Worm (Caenorhabditis elegans): Measurements from ENCODE around the gene atg-3.

Gene atg-3

DNA sequence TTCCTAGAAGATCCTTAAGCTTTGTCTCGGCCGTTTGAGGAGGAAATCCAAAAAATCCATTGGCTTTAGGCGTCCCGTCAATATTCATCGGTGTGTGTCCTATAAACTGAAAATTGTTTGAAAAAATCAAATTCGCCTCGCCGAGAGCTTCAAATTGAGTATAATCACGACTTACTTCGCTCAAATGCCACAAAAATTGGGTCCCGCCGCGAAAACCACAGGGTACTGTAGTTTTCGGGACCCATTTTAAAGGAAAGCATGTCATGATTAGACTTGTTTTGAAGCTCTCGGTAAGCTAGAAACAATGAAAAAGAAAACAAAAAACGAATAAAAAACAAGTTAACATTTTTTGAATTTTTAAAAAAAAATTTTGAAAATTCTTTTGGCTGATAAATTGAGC, 20.0 kb upstream of the atg-3 start, which contains the start of gene egrh-2:
Gene egrh-2 (minus strand): TSS at position 101 of the 400 bp plus-strand sequence.
- TF ChIP-seq ceh-39 (tag; optimal IDR thresholded peaks at IDR 0.05) (no peak), nhr-28 (tag; optimal IDR thresholded peaks at IDR 0.05) (no peak), mab-5 (tag; optimal IDR thresholded peaks at IDR 0.05) (no peak)

DNA sequence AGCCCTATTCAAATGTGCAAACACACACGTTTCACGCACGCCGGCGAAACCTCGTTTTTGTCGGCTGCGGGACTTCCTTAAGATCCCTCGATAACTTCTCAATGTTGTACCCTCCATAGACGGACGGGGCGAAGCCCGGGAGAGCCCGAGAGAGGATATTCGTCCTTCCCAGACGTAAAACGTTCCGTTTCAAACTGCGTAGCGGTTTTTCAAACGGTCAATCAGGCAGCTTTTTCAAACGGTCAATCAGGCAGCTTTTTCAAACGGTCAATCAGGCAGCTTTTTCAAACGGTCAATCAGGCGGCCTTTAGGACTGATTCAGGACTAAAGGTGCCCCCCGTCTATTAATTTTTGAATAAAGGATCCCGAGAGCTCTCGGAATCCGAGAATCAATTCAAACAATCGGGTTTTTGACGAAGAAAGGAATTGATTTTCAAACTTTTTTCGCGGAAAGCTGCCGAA, 19.1 kb upstream of the atg-3 start:
- TF ChIP-seq unc-120 (tag; optimal IDR thresholded peaks at IDR 0.05; ENCODE audit: poor library complexity, severe bottlenecking) (no peak), mls-2 (tag; optimal IDR thresholded peaks at IDR 0.05) (no peak), pha-4 (tag; optimal IDR thresholded peaks at IDR 0.05) (no peak), mep-1 (tag; optimal IDR thresholded peaks at IDR 0.05) (no peak), tbx-8 (GFP tag; optimal IDR thresholded peaks at IDR 0.05) (no peak), flh-1 (GFP tag; optimal IDR thresholded peaks at IDR 0.05) (no peak), M03D4.4 (tag; optimal IDR thresholded peaks at IDR 0.05) (no peak), sptf-1 (tag; optimal IDR thresholded peaks at IDR 0.05) (no peak), ztf-11 (tag; optimal IDR thresholded peaks at IDR 0.05) (no peak), unc-62 (GFP tag; optimal IDR thresholded peaks at IDR 0.05) (no peak), hlh-1 (tag; optimal IDR thresholded peaks at IDR 0.05) (no peak), drap-1 (GFP tag; optimal IDR thresholded peaks at IDR 0.05) (no peak)

DNA sequence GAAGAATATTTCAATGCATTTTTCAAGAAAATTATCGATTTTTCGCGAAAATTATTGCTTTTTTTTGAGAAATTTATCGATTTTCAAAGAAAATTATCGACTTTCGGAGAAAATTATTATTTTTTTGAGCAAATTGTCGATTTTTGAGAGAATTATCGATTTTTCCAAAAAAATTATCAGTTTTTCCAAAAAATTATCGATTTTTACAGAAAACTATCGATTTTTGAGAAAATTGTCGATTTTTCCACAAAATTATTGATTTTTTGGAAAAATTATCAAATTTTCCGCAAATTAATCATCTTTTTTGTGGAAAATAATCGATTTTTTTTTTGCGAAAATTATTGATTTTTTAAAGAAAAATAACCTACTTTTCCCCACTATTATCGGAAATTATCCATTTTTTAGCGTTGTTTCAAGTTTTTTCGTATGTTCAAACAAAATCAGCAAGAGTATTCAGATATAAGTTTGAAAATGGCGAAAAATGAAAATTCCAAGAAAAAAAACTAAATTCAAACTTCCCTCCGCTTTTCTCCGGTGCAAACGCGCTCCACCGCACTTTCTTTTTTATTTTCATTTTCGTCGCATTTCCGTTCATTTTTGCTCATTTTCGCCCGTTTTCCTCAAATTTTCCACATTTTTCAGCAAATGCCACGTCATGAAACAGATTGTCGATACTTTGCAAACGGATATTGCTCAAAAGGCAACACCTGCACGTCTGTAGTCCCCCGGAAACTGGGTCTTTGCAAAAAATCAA, 18.5 kb upstream of the atg-3 start, which contains the start of gene lep-2:
Gene lep-2 (plus strand): TSS at position 637 of the 754 bp plus-strand sequence.
- TF ChIP-seq nhr-12 (tag; optimal IDR thresholded peaks at IDR 0.05) (no peak), unc-120 (tag; optimal IDR thresholded peaks at IDR 0.05; ENCODE audit: poor library complexity, severe bottlenecking) (no peak), zip-8 (tag; optimal IDR thresholded peaks at IDR 0.05) (no peak), cnd-1 (tag; optimal IDR thresholded peaks at IDR 0.05) (no peak)

DNA sequence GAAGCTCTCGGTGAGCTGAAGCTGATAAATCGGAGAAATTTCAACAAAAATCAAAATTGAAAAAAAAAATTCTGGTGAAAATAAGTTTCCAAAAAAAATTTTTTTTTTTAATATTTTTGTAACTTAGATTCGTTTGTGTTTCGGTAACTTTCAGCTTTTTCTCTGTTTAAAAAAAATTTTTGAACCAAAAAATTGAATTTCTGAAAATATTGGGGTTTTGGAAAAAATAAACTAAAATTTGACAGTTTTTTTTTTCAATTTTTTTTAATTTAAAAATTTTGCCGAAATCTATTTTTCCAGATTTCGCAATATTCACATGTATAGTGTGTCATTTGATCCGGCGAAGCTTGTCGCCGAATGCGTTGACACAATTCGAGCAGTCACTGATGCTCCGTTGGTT, 11.4 kb upstream of the atg-3 start, which contains the start of gene Y55F3AM.5:
Gene Y55F3AM.5 (plus strand): TSS at position 301 of the 400 bp plus-strand sequence.
- TF ChIP-seq ceh-43 (GFP tag; optimal IDR thresholded peaks at IDR 0.05), result no peak
- no peak for TF ChIP-seq lin-13 (tag; optimal IDR thresholded peaks at IDR 0.05)
- no peak for TF ChIP-seq nhr-2 (tag; optimal IDR thresholded peaks at IDR 0.05)
- TF ChIP-seq drap-1 (GFP tag; optimal IDR thresholded peaks at IDR 0.05), result no peak
- no peak for TF ChIP-seq bed-3 (GFP tag; optimal IDR thresholded peaks at IDR 0.05)
- no peak for TF ChIP-seq M03D4.4 (tag; optimal IDR thresholded peaks at IDR 0.05)
- no peak for TF ChIP-seq nhr-76 (tag; optimal IDR thresholded peaks at IDR 0.05)
- no peak for TF ChIP-seq lin-32 (GFP tag; optimal IDR thresholded peaks at IDR 0.05)
- no peak for TF ChIP-seq ces-1 (GFP tag; optimal IDR thresholded peaks at IDR 0.05)
- TF ChIP-seq ceh-83 (GFP tag; optimal IDR thresholded peaks at IDR 0.05), result no peak
- no peak for TF ChIP-seq tbx-8 (GFP tag; optimal IDR thresholded peaks at IDR 0.05)
- TF ChIP-seq hlh-1 (tag; optimal IDR thresholded peaks at IDR 0.05), result no peak
- no peak for TF ChIP-seq mab-5 (tag; optimal IDR thresholded peaks at IDR 0.05)
- TF ChIP-seq pha-4 (tag; optimal IDR thresholded peaks at IDR 0.05), result no peak
- no peak for TF ChIP-seq zip-8 (tag; optimal IDR thresholded peaks at IDR 0.05)
- no peak for TF ChIP-seq unc-120 (tag; optimal IDR thresholded peaks at IDR 0.05; ENCODE audit: poor library complexity, severe bottlenecking)
- TF ChIP-seq nhr-12 (tag; optimal IDR thresholded peaks at IDR 0.05), result no peak
- TF ChIP-seq elt-1 (tag; optimal IDR thresholded peaks at IDR 0.05; ENCODE audit: borderline replicate concordance, insufficient read depth), result no peak
- TF ChIP-seq blmp-1 (tag; optimal IDR thresholded peaks at IDR 0.05), result no peak
- no peak for TF ChIP-seq unc-39 (tag; optimal IDR thresholded peaks at IDR 0.05)

DNA sequence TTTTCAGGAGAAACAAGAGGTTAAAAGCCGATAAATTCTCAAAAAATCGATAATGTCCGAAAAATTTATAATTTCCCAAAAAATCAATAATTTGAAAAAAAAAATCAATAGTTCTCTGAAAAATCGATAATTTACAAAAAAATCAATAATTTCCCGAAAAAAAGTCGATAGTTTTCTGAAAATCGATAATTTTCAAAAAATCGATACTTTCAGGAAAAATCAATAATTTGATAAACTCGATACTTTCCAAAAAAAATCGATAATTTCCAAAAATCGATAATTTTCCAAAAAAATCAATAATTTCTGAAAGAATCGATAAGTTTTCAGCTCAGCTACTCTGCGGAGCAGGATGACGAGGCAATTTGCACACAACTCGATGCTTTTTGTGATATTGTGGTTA, 10.6 kb upstream of the atg-3 start:
- TF ChIP-seq lin-32 (GFP tag; optimal IDR thresholded peaks at IDR 0.05) (no peak), ceh-39 (tag; optimal IDR thresholded peaks at IDR 0.05) (peak; percentile 13), bed-3 (GFP tag; optimal IDR thresholded peaks at IDR 0.05) (no peak)

DNA sequence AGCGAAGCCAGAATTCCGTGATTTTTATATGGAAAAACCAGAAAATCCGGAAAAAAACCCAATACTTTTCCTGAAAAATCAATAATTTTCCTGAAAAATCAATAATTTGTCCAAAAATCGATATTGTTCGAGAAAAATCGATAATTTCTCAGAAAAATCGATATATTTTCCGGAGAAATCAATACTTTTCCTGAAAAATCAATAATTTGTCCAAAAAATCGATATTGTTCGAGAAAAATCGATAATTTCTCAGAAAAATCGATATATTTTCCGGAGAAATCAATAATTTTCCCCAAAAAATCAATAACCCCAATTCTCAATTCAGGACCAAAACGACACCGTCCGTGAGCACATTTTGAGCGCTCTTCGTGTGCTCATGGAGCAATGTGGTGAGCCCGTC, 9.9 kb upstream of the atg-3 start:
- TF ChIP-seq mls-2 (tag; optimal IDR thresholded peaks at IDR 0.05) (no peak), cnd-1 (tag; optimal IDR thresholded peaks at IDR 0.05) (no peak), ztf-11 (tag; optimal IDR thresholded peaks at IDR 0.05) (no peak), elt-1 (tag; optimal IDR thresholded peaks at IDR 0.05; ENCODE audit: borderline replicate concordance, insufficient read depth) (no peak), drap-1 (GFP tag; optimal IDR thresholded peaks at IDR 0.05) (no peak), bed-3 (GFP tag; optimal IDR thresholded peaks at IDR 0.05) (no peak), blmp-1 (tag; optimal IDR thresholded peaks at IDR 0.05) (no peak), lsy-2 (tag; optimal IDR thresholded peaks at IDR 0.05) (no peak), nhr-28 (tag; optimal IDR thresholded peaks at IDR 0.05) (no peak), mep-1 (tag; optimal IDR thresholded peaks at IDR 0.05) (no peak), pha-4 (tag; optimal IDR thresholded peaks at IDR 0.05) (no peak), unc-39 (tag; optimal IDR thresholded peaks at IDR 0.05) (no peak), ces-1 (GFP tag; optimal IDR thresholded peaks at IDR 0.05) (no peak), M03D4.4 (tag; optimal IDR thresholded peaks at IDR 0.05) (no peak), zip-8 (tag; optimal IDR thresholded peaks at IDR 0.05) (no peak), unc-120 (tag; optimal IDR thresholded peaks at IDR 0.05; ENCODE audit: poor library complexity, severe bottlenecking) (no peak), sem-2 (GFP tag; optimal IDR thresholded peaks at IDR 0.05) (no peak)
